Fruit fly (Drosophila melanogaster) whole organism, adult: ENCODE results near the gene Srg1.

ENCODE experiments used
- CG33017 ChIP-seq: fragments of 200-800 bp; sonication (Bioruptor generic); optimal IDR thresholded peaks from 2 replicates; lab custom pipeline; 2018; ENCODE audit warnings: missing biosample characterization, mild to moderate bottlenecking, missing genetic modification characterization, moderate library complexity
- Hr96 ChIP-seq: fragments of 200-800 bp; sonication (Bioruptor generic); optimal IDR thresholded peaks from 2 replicates; lab custom pipeline; 2016; ENCODE audit warnings: missing biosample characterization, missing genetic modification characterization
- cnc ChIP-seq, 2 experiments: fragments of >200 bp; optimal IDR thresholded peaks; 2 replicates each; lab custom pipeline; 2017

DNA sequence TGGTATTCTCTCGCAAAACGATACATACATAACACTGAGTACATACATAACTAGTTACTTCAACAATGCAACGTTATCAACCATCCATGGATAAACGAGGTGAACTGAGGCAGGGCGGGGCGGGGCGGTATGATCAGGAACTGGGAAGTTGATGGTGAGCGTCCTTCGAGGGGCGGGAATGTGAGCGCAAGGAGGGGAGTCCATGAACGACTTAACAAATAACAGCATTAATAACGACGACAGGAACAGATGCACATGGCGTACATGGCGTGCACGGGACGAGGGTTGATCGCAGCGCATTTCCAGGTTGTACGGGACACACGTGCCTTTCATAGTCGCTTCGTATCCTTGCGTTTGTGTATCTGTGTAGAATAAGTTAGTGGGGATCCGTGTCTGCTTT lies 3.4 kb upstream of the Srg1 start:
- no peak for TF ChIP-seq Hr96 (GFP tag; lab: Kevin White, UChicago)
- TF ChIP-seq CG33017 (tag; lab: Kevin White, UChicago) = no peak
- TF ChIP-seq cnc (optimal IDR thresholded peaks at IDR 0.05; lab: Kevin White, UChicago) = no peak
